Fruit fly (Drosophila melanogaster): ENCODE data around the gene CG7582.

DNA sequence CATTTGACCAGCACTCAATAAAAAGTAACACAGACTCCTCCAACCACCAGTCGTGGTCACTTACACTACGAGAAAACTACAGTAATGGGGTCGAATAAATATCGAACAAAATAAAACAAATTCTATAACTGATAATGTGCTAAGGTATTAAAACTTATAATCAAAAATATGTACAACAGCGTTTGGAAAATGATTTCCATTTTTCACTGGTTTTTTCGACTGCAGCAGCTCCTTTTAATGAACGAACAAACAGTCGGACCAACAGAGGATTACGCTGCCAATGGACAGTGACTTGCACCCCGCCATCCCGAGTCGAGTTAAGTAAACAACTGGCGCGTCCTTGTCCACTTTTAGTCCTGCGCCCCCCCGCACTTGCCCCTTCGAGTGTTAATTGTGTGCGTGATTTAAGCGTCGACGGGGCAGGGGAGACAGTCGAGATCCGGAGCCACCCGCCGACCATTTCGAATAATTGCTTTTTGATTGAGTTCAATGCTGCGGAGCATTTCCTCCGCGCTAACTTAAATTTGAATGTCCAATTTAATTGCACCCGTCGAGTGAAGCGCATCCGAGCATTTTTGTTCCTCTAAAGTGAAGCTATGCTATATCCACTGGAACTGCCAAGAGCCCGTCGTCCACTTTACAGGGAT is 17.8 kb downstream of the CG7582 start, which contains the start of gene ppk21:
- TF ChIP-seq CG8478 (optimal IDR thresholded peaks at IDR 0.05) (no peak), CTCF (optimal IDR thresholded peaks at IDR 0.05) (no peak)
